Worm (Caenorhabditis elegans): ENCODE data around the gene srh-170.

The srh-170 gene

DNA sequence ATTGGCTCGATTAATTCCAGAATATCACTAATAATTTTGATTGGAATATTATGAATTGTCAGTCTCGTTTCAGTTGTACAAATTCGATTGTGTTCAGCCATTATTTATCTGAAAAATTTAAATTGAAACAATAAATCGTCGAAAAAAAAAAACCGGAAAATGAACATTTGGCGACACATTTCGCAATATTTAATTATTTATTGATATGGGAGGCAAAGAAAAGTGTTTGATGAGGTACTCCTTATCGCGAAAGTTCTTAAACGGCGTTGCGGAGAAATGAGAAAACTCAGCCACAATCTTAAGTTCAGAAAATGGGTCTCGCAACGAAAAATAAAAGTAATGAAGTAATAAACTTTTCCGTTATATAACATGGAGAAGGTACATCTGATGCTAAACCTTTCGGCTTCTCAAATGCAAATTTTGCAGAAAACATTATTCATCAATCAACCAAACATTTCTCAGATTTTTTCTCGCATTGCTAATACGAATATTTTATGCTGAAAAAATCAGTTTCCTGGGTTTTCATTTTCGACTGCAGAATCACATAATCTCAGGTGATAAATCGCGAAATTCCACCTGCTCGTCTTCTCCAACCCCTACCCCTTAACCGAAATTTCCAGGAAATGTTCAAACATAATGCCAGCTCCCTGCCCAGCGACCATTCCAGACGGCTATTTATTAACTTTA lies 11.2 kb upstream of the srh-170 start, which contains the start of the genes T06E6.15 and sri-7:
Gene T06E6.15, minus strand, starts transcription at position 101 of the 687 bp plus-strand sequence.
Gene sri-7, plus strand, starts transcription at position 637 of the 687 bp plus-strand sequence.
- TF ChIP-seq efl-1 (optimal IDR thresholded peaks at IDR 0.05) (no peak), efl-1 (GFP tag; optimal IDR thresholded peaks at IDR 0.05 in 1 of 2) (peak in 1 of 2 experiments; percentile 40), hlh-4 (tag; optimal IDR thresholded peaks at IDR 0.05) (peak; percentile 89), unc-30 (tag; optimal IDR thresholded peaks at IDR 0.05) (no peak), xbp-1 (tag; optimal IDR thresholded peaks at IDR 0.05) (no peak)

DNA sequence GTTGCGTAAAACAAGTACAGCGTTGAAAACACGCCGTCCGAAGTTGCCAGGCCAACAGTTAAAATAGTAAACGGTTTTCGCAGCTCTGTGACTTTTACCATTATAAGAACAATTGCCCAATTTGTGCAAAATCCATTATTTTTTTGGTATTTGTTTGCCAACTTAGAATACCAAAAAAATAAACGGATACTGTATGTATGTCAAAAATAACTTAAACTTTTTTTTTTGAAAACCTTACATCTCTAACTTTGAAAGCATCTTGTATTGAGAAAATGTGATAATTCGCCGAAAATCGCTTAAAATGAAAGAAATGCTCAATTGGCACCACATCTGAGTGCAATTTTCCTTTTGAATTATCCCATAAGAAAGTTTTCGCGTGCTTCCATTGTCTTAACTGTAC lies 10.1 kb upstream of the srh-170 start, which contains the start of gene fbxa-199:
Gene fbxa-199, minus strand, starts transcription at position 101 of the 400 bp plus-strand sequence.
- TF ChIP-seq fkh-8 (tag; optimal IDR thresholded peaks at IDR 0.05), result no peak
- no peak for TF ChIP-seq fkh-10 (GFP tag; optimal IDR thresholded peaks at IDR 0.05)
- no peak for TF ChIP-seq F16B12.6 (tag; optimal IDR thresholded peaks at IDR 0.05)
- TF ChIP-seq nhr-76 (tag; optimal IDR thresholded peaks at IDR 0.05), result no peak
- no peak for TF ChIP-seq tlp-1 (tag; optimal IDR thresholded peaks at IDR 0.05)
- TF ChIP-seq lin-39 (tag; optimal IDR thresholded peaks at IDR 0.05), result no peak
- no peak for TF ChIP-seq ces-1 (GFP tag; optimal IDR thresholded peaks at IDR 0.05)
- no peak for TF ChIP-seq mep-1 (tag; optimal IDR thresholded peaks at IDR 0.05)
- no peak for TF ChIP-seq elt-3 (tag; optimal IDR thresholded peaks at IDR 0.05)
- TF ChIP-seq nhr-237 (tag; optimal IDR thresholded peaks at IDR 0.05), result no peak

DNA sequence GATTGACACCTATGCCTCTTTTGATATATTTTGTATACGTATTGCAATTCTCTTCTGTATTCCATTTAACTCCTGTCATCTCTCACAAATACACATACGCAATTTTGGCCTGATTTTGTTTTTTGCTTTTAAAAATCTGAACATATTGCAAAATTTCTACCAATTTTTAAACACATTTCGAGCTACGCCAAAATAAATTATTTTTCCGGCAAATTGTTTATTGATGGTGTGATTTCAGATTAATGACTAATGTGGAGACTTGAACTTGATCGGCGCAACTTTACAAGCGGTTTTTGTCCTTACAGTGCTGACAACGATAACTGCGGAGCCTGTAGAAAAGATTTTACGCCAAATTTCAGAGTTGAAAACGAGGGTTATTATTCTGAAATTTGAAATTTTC lies 8.5 kb upstream of the srh-170 start:
- TF ChIP-seq C16A3.4 (tag; optimal IDR thresholded peaks at IDR 0.05) (no peak), lsy-2 (tag; optimal IDR thresholded peaks at IDR 0.05) (no peak), elt-2 (tag; optimal IDR thresholded peaks at IDR 0.05) (no peak), ama-1 (optimal IDR thresholded peaks at IDR 0.05) (no peak), swsn-7 (tag; optimal IDR thresholded peaks at IDR 0.05) (no peak), nhr-47 (tag; optimal IDR thresholded peaks at IDR 0.05) (no peak), unc-30 (tag; optimal IDR thresholded peaks at IDR 0.05) (no peak), efl-1 (optimal IDR thresholded peaks at IDR 0.05) (no peak), efl-1 (GFP tag; optimal IDR thresholded peaks at IDR 0.05 in 1 of 2) (no peak), fkh-4 (tag; optimal IDR thresholded peaks at IDR 0.05; ENCODE audit: borderline replicate concordance) (no peak), pax-3 (tag; optimal IDR thresholded peaks at IDR 0.05) (no peak)

DNA sequence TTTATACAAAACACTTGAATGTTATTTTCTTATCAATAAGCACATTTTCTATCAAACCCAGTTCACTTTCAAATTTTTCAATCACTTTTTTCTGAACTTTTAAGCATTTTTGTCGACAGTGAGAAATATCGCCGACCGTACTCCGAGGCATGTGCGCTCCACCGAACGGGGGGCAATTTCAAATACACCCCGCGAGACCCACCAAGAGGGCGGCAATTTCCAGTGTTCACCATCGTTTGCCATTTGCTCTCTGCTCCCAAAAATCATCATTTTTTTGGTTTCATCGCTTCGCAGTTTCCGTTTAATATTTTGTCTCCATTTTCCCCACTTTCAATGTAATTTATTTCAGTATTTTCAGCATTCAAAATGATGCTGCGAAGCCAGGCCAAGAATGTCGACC lies 6.7 kb upstream of the srh-170 start, which contains the start of gene cyb-3:
Gene cyb-3, plus strand, starts transcription at position 350 of the 400 bp plus-strand sequence.
- TF ChIP-seq lir-3 (tag; optimal IDR thresholded peaks at IDR 0.05; ENCODE audit: poor library complexity), result no peak
- TF ChIP-seq skn-1 (tag; optimal IDR thresholded peaks at IDR 0.05), result no peak
- no peak for TF ChIP-seq unc-98 (GFP tag; IDR thresholded peaks at IDR 0.05)
- TF ChIP-seq sup-37 (GFP tag; optimal IDR thresholded peaks at IDR 0.05), result no peak
- no peak for TF ChIP-seq nhr-90 (tag; optimal IDR thresholded peaks at IDR 0.05; ENCODE audit: poor library complexity)
- TF ChIP-seq efl-1 (optimal IDR thresholded peaks at IDR 0.05), result no peak
- peak in 1 of 2 experiments; percentile 95 for TF ChIP-seq efl-1 (GFP tag; optimal IDR thresholded peaks at IDR 0.05 in 1 of 2)
- TF ChIP-seq lin-35 (GFP tag; optimal IDR thresholded peaks at IDR 0.05), result peak in 1 of 2 experiments; percentile 7

DNA sequence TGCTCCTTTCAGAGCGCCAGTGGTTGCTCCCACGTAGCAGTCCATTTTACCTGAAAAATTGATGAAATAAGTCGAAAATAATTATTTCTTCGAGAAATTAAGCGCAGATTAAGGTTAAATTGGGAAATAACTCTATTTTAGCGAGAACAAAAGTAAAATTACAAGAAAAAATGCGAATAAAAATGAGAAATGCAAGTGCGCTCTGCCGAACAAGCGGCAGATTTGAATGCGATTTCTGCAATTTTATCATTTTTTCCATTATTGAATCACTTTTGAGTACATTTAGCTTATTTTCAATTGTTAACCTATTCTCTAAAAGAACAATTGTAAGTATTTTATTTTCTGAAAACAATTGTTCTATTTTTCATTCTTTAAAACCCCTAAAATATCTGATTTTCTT lies 6.2 kb upstream of the srh-170 start, which contains the start of gene T06E6.1:
Gene T06E6.1, minus strand, starts transcription at position 56 of the 400 bp plus-strand sequence.
- TF ChIP-seq ztf-4 (tag; optimal IDR thresholded peaks at IDR 0.05), result no peak
- peak; percentile 39 to 78 for TF ChIP-seq efl-1 (optimal IDR thresholded peaks at IDR 0.05)
- TF ChIP-seq efl-1 (GFP tag; optimal IDR thresholded peaks at IDR 0.05 in 1 of 2), result peak; percentile 86 to 98
- TF ChIP-seq ceh-82 (tag; optimal IDR thresholded peaks at IDR 0.05), result no peak
- no peak for TF ChIP-seq pax-3 (tag; optimal IDR thresholded peaks at IDR 0.05)
- peak in 1 of 2 experiments; percentile 7 for TF ChIP-seq lsy-2 (tag; optimal IDR thresholded peaks at IDR 0.05)
- no peak for TF ChIP-seq C16A3.4 (tag; optimal IDR thresholded peaks at IDR 0.05)
- no peak for TF ChIP-seq fkh-4 (tag; optimal IDR thresholded peaks at IDR 0.05; ENCODE audit: borderline replicate concordance)
- TF ChIP-seq dpl-1 (GFP tag; optimal IDR thresholded peaks at IDR 0.05), result peak; percentile 66 to 86 (median 77)
- peak; percentile 68 to 90 for TF ChIP-seq lin-35 (GFP tag; optimal IDR thresholded peaks at IDR 0.05)

Data from whole organism, L1 larva.